Worm (Caenorhabditis elegans): ENCODE results near the gene C27C12.4.

The C27C12.4 gene

ce11 chrX:14824490-14825050, 29.3 kb upstream of the C27C12.4 start, which contains the start of gene mbk-1 (continued):
- TF ChIP-seq sptf-1 (tag; optimal IDR thresholded peaks at IDR 0.05) = no peak
- TF ChIP-seq mab-9 (GFP tag; IDR thresholded peaks at IDR 0.05) = no peak
- peak; percentile 57 for TF ChIP-seq egl-13 (tag; optimal IDR thresholded peaks at IDR 0.05)
- peak; percentile 74 for TF ChIP-seq nhr-85 (tag)
- TF ChIP-seq unc-98 (GFP tag; IDR thresholded peaks at IDR 0.05) = no peak
- TF ChIP-seq ceh-82 (tag; optimal IDR thresholded peaks at IDR 0.05) = peak in 2 of 3 experiments; percentile 11 to 59
- TF ChIP-seq unc-86 (tag; optimal IDR thresholded peaks at IDR 0.05) = peak; percentile 43
- TF ChIP-seq grh-1 (GFP tag; IDR thresholded peaks at IDR 0.05) = peak; percentile 40
- TF ChIP-seq nhr-84 (tag; optimal IDR thresholded peaks at IDR 0.05) = no peak
- TF ChIP-seq mep-1 (tag; optimal IDR thresholded peaks at IDR 0.05) = peak; percentile 83
- TF ChIP-seq unc-62 (GFP tag; optimal IDR thresholded peaks at IDR 0.05) = no peak
- peak; percentile 39 for TF ChIP-seq irx-1 (tag; optimal IDR thresholded peaks at IDR 0.05)
- no peak for TF ChIP-seq tlp-1 (tag; optimal IDR thresholded peaks at IDR 0.05)
- TF ChIP-seq sox-4 (tag; optimal IDR thresholded peaks at IDR 0.05) = no peak
- TF ChIP-seq mdl-1 (tag; optimal IDR thresholded peaks at IDR 0.05) = peak in 1 of 2 experiments; percentile 75
- peak in 1 of 2 experiments; percentile 11 for TF ChIP-seq ztf-11 (tag; optimal IDR thresholded peaks at IDR 0.05)
- no peak for TF ChIP-seq zag-1 (tag; optimal IDR thresholded peaks at IDR 0.05)
- peak; percentile 31 for TF ChIP-seq xbp-1 (tag; optimal IDR thresholded peaks at IDR 0.05)
- peak; percentile 85 for TF ChIP-seq nhr-71 (tag; optimal IDR thresholded peaks at IDR 0.05)
- peak; percentile 35 for TF ChIP-seq blmp-1 (tag; optimal IDR thresholded peaks at IDR 0.05)
- no peak for TF ChIP-seq nhr-77 (tag; optimal IDR thresholded peaks at IDR 0.05)
- TF ChIP-seq lsy-2 (tag; optimal IDR thresholded peaks at IDR 0.05) = peak; percentile 48 to 76
- TF ChIP-seq tbx-2 (tag; optimal IDR thresholded peaks at IDR 0.05) = peak; percentile 60
- TF ChIP-seq lin-35 (GFP tag; optimal IDR thresholded peaks at IDR 0.05) = peak; percentile 16 to 69
- peak; percentile 60 for TF ChIP-seq C16A3.4 (tag; optimal IDR thresholded peaks at IDR 0.05)
- peak; percentile 56 for TF ChIP-seq elt-2 (tag; optimal IDR thresholded peaks at IDR 0.05)
- TF ChIP-seq swsn-7 (tag; optimal IDR thresholded peaks at IDR 0.05) = peak; percentile 76
- peak in 2 of 6 experiments; percentile 5 to 13 for TF ChIP-seq elt-3 (tag; optimal IDR thresholded peaks at IDR 0.05)
- TF ChIP-seq lin-14 (GFP tag; optimal IDR thresholded peaks at IDR 0.05) = peak; percentile 97

- TF ChIP-seq fkh-4 (tag; optimal IDR thresholded peaks at IDR 0.05; ENCODE audit: borderline replicate concordance) (no peak), fkh-8 (tag; optimal IDR thresholded peaks at IDR 0.05) (no peak), tbx-2 (tag; optimal IDR thresholded peaks at IDR 0.05) (no peak), ceh-82 (tag; optimal IDR thresholded peaks at IDR 0.05) (no peak), ces-1 (GFP tag; optimal IDR thresholded peaks at IDR 0.05) (no peak), ceh-8 (GFP tag; optimal IDR thresholded peaks at IDR 0.05) (no peak), lin-13 (GFP tag; optimal IDR thresholded peaks at IDR 0.05) (no peak), nhr-84 (tag; optimal IDR thresholded peaks at IDR 0.05) (no peak), hlh-4 (tag; optimal IDR thresholded peaks at IDR 0.05) (no peak), rnt-1 (tag; optimal IDR thresholded peaks at IDR 0.05) (no peak), unc-86 (tag; optimal IDR thresholded peaks at IDR 0.05) (no peak), tlp-1 (tag; optimal IDR thresholded peaks at IDR 0.05) (no peak), ets-5 (GFP tag; IDR thresholded peaks at IDR 0.05) (no peak), ceh-63 (GFP tag; optimal IDR thresholded peaks at IDR 0.05) (no peak), sox-4 (tag; optimal IDR thresholded peaks at IDR 0.05) (no peak)
Observed at ce11 chrX:14828766-14829165, 25.1 kb upstream of the C27C12.4 start.

- no peak for TF ChIP-seq unc-62 (GFP tag; optimal IDR thresholded peaks at IDR 0.05)
- TF ChIP-seq fkh-4 (tag; optimal IDR thresholded peaks at IDR 0.05; ENCODE audit: borderline replicate concordance) = no peak
- TF ChIP-seq nhr-71 (tag; optimal IDR thresholded peaks at IDR 0.05) = no peak
- TF ChIP-seq pax-3 (tag; optimal IDR thresholded peaks at IDR 0.05) = no peak
- TF ChIP-seq egl-13 (tag; optimal IDR thresholded peaks at IDR 0.05) = peak; percentile 13
- TF ChIP-seq vab-15 (tag; optimal IDR thresholded peaks at IDR 0.05) = no peak
- TF ChIP-seq ztf-4 (tag; optimal IDR thresholded peaks at IDR 0.05) = no peak
Observed at ce11 chrX:14831531-14831930, 22.4 kb upstream of the C27C12.4 start, which contains the start of gene dpf-2. TSS of gene dpf-2 (plus strand) at chrX:14831831.
